Worm (Caenorhabditis elegans) whole organism, midembryonic: ENCODE measurements around the gene unc-45.

Experiments used
- flt-1 ChIP-seq: fragments of 200-800 bp; sonication (Bioruptor generic); IDR thresholded peaks from 2 replicates; pipeline ENCODE4 v1.3.6; 2022; ENCODE audit warnings: missing genetic modification characterization, missing compliant biosample characterization
- ref-1 ChIP-seq: fragments of 200-800 bp; sonication (Bioruptor generic); conservative IDR thresholded peaks from 2 replicates; pipeline ENCODE4 v1.3.6; 2022; ENCODE audit warnings: missing genetic modification reagents, missing genetic modification characterization, missing compliant biosample characterization
- tab-1 ChIP-seq: fragments of 200-800 bp; sonication (Bioruptor generic); IDR thresholded peaks from 2 replicates; pipeline ENCODE4 v1.3.6; 2022; ENCODE audit warnings: missing genetic modification characterization, missing compliant biosample characterization
- ztf-29 ChIP-seq: fragments of 200-800 bp; sonication (Bioruptor generic); IDR thresholded peaks from 2 replicates; pipeline ENCODE4 v1.3.6; 2022; ENCODE audit warnings: missing genetic modification reagents, missing genetic modification characterization, missing compliant biosample characterization

ce11 chrIII:513360-513759, 22.0 kb downstream of the unc-45 start:
- TF ChIP-seq flt-1 (GFP tag; lab: Robert Waterston, UW), result no peak
- TF ChIP-seq ref-1 (GFP tag; lab: Robert Waterston, UW), result no peak
- no peak for TF ChIP-seq tab-1 (GFP tag; lab: Robert Waterston, UW)
- no peak for TF ChIP-seq ztf-29 (GFP tag; lab: Robert Waterston, UW)
